Worm (Caenorhabditis elegans) whole organism, L1 larva: ENCODE results near the gene F23H12.3.

ENCODE experiments used
- F16B12.6 ChIP-seq: fragments of 150-350 bp; optimal IDR thresholded peaks from 2 replicates; lab custom pipeline; 2014; ENCODE audit warnings: missing biosample characterization, missing genetic modification characterization
- alr-1 ChIP-seq: fragments of 200-800 bp; sonication (Bioruptor generic); optimal IDR thresholded peaks from 2 replicates; lab custom pipeline; 2018; ENCODE audit warnings: borderline replicate concordance, mild to moderate bottlenecking, missing genetic modification characterization, missing compliant biosample characterization
- aly-2 ChIP-seq: fragments of 150-350 bp; optimal IDR thresholded peaks from 2 replicates; lab custom pipeline; 2014; ENCODE audit warnings: missing biosample characterization, missing genetic modification characterization
- ama-1 ChIP-seq: fragments of 150-350 bp; optimal IDR thresholded peaks from 2 replicates; lab custom pipeline; 2014
- blmp-1 ChIP-seq: fragments of 150-350 bp; optimal IDR thresholded peaks from 2 replicates; lab custom pipeline; 2014; ENCODE audit warnings: missing biosample characterization, missing genetic modification characterization
- ceh-63 ChIP-seq: fragments of 200-800 bp; sonication (Bioruptor generic); optimal IDR thresholded peaks from 2 replicates; lab custom pipeline; 2018; ENCODE audit warnings: mild to moderate bottlenecking, missing genetic modification characterization, missing compliant biosample characterization
- ceh-8 ChIP-seq: fragments of 200-800 bp; sonication (Bioruptor generic); optimal IDR thresholded peaks from 2 replicates; lab custom pipeline; 2018; ENCODE audit warnings: mild to moderate bottlenecking, missing genetic modification characterization, moderate library complexity, missing compliant biosample characterization
- ceh-82 ChIP-seq, 3 experiments: fragments of 150-350 bp in 1 of 3; sonication (generic microtip) in 2 of 3; optimal IDR thresholded peaks; 2 replicates each; lab custom pipeline; 2014 to 2017; ENCODE audit warnings: missing biosample characterization in 3 of 3, missing genetic modification characterization in 3 of 3
- ceh-90 ChIP-seq: sonication (generic microtip); optimal IDR thresholded peaks from 2 replicates; lab custom pipeline; 2016; ENCODE audit warnings: missing genetic modification characterization, missing compliant biosample characterization
- dpl-1 ChIP-seq, 3 experiments: fragments of 150-350 bp in 2 of 3; sonication (generic microtip) in 1 of 3; optimal IDR thresholded peaks; 2 replicates each; lab custom pipeline; 2014 to 2017; ENCODE audit warnings: missing biosample characterization in 3 of 3, missing genetic modification characterization in 3 of 3, missing genetic modification reagents in 3 of 3
- dsc-1 ChIP-seq: sonication (generic microtip); optimal IDR thresholded peaks from 2 replicates; lab custom pipeline; 2016; ENCODE audit warnings: mild to moderate bottlenecking, missing genetic modification characterization, missing compliant biosample characterization
- efl-1 ChIP-seq, 4 experiments: fragments of 150-350 bp; optimal IDR thresholded peaks in 3 of 4; peaks in 1 of 4; 1 replicate in 1 of 4; 2 replicates in 3 of 4; lab custom pipeline; 2014; ENCODE audit warnings: missing biosample characterization in 2 of 4, missing genetic modification characterization in 2 of 4, missing genetic modification reagents in 2 of 4
- egl-27 ChIP-seq, 2 experiments: fragments of 150-350 bp in 1 of 2; sonication (generic microtip); optimal IDR thresholded peaks; 3 replicates each; lab custom pipeline; 2017 to 2018; ENCODE audit warnings: missing biosample characterization in 2 of 2, missing genetic modification characterization in 2 of 2, missing genetic modification reagents in 2 of 2
- elt-2 ChIP-seq: sonication (generic microtip); optimal IDR thresholded peaks from 2 replicates; lab custom pipeline; 2016; ENCODE audit warnings: missing genetic modification characterization, mild to moderate bottlenecking, inconsistent platforms, missing compliant biosample characterization, missing genetic modification reagents
- elt-3 ChIP-seq, 6 experiments: fragments of 150-350 bp in 1 of 6; sonication (generic microtip); optimal IDR thresholded peaks; 2 replicates each; lab custom pipeline; 2017 to 2018; ENCODE audit warnings: missing biosample characterization in 6 of 6, missing genetic modification characterization in 6 of 6, inconsistent platforms in 1 of 6
- ets-5 ChIP-seq: fragments of 200-800 bp; sonication (Bioruptor generic); IDR thresholded peaks from 2 replicates; pipeline ENCODE4 v1.3.6; 2022; ENCODE audit warnings: missing genetic modification characterization, missing compliant biosample characterization
- fkh-8 ChIP-seq: sonication (generic microtip); optimal IDR thresholded peaks from 2 replicates; lab custom pipeline; 2016; ENCODE audit warnings: mild to moderate bottlenecking, missing genetic modification characterization, missing compliant biosample characterization
- grh-1 ChIP-seq: fragments of 200-800 bp; sonication (Bioruptor generic); IDR thresholded peaks from 2 replicates; pipeline ENCODE4 v1.3.6; 2022; ENCODE audit warnings: missing genetic modification reagents, missing genetic modification characterization, missing compliant biosample characterization
- hlh-17 ChIP-seq: fragments of 200-800 bp; sonication (Bioruptor generic); optimal IDR thresholded peaks from 2 replicates; lab custom pipeline; 2018; ENCODE audit warnings: missing genetic modification characterization, mild to moderate bottlenecking, missing compliant biosample characterization, moderate library complexity, borderline replicate concordance
- hlh-4 ChIP-seq: sonication (generic microtip); optimal IDR thresholded peaks from 2 replicates; lab custom pipeline; 2016; ENCODE audit warnings: mild to moderate bottlenecking, missing genetic modification characterization, missing compliant biosample characterization
- irx-1 ChIP-seq: sonication (generic microtip); optimal IDR thresholded peaks from 2 replicates; lab custom pipeline; 2016; ENCODE audit warnings: missing genetic modification characterization, missing compliant biosample characterization
- isw-1 ChIP-seq: fragments of 200-800 bp; sonication (Bioruptor generic); IDR thresholded peaks from 2 replicates; pipeline ENCODE4 v1.3.6; 2022; ENCODE audit warnings: missing genetic modification characterization, missing compliant biosample characterization
- jun-1 ChIP-seq: fragments of 150-350 bp; optimal IDR thresholded peaks from 2 replicates; lab custom pipeline; 2014; ENCODE audit warnings: missing biosample characterization, missing genetic modification reagents, missing genetic modification characterization
- lin-15B ChIP-seq: fragments of 150-350 bp; sonication (generic microtip); optimal IDR thresholded peaks from 3 replicates; lab custom pipeline; 2014; ENCODE audit warnings: missing biosample characterization, missing genetic modification characterization
- lin-35 ChIP-seq, 2 experiments: fragments of 150-350 bp; optimal IDR thresholded peaks; 2 replicates each; lab custom pipeline; 2014; ENCODE audit warnings: missing biosample characterization in 2 of 2, missing genetic modification characterization in 2 of 2, missing genetic modification reagents in 2 of 2
- lin-39 ChIP-seq: fragments of 150-350 bp; optimal IDR thresholded peaks from 2 replicates; lab custom pipeline; 2014; ENCODE audit warnings: missing biosample characterization, missing genetic modification reagents, missing genetic modification characterization
- lsy-2 ChIP-seq, 2 experiments: fragments of 150-350 bp; optimal IDR thresholded peaks; 2 replicates each; lab custom pipeline; 2014; ENCODE audit warnings: missing biosample characterization in 2 of 2, missing genetic modification characterization in 2 of 2
- mab-9 ChIP-seq: fragments of 200-800 bp; sonication (Bioruptor generic); IDR thresholded peaks from 2 replicates; pipeline ENCODE4 v1.3.6; 2022; ENCODE audit warnings: missing genetic modification reagents, missing genetic modification characterization, missing compliant biosample characterization
- mef-2 ChIP-seq: fragments of 150-350 bp; optimal IDR thresholded peaks from 2 replicates; lab custom pipeline; 2014; ENCODE audit warnings: missing biosample characterization, missing genetic modification characterization
- nhr-11 ChIP-seq: fragments of 150-350 bp; optimal IDR thresholded peaks from 2 replicates; lab custom pipeline; 2014; ENCODE audit warnings: missing biosample characterization, missing genetic modification characterization
- nhr-12 ChIP-seq: sonication (generic microtip); optimal IDR thresholded peaks from 2 replicates; lab custom pipeline; 2017; ENCODE audit warnings: missing biosample characterization, missing genetic modification characterization
- nhr-19 ChIP-seq: fragments of 200-800 bp; sonication (Bioruptor generic); conservative IDR thresholded peaks from 2 replicates; pipeline ENCODE4 v1.3.6; 2022; ENCODE audit warnings: missing genetic modification characterization, missing compliant biosample characterization
- nhr-20 ChIP-seq: sonication (generic microtip); optimal IDR thresholded peaks from 2 replicates; lab custom pipeline; 2016; ENCODE audit warnings: mild to moderate bottlenecking, missing genetic modification characterization, missing compliant biosample characterization
- nhr-28 ChIP-seq: fragments of 150-350 bp; optimal IDR thresholded peaks from 2 replicates; lab custom pipeline; 2014; ENCODE audit warnings: missing biosample characterization, missing genetic modification characterization
- nhr-47 ChIP-seq: sonication (generic microtip); optimal IDR thresholded peaks from 2 replicates; lab custom pipeline; 2016; ENCODE audit warnings: mild to moderate bottlenecking, missing genetic modification characterization, moderate library complexity, missing compliant biosample characterization
- nhr-71 ChIP-seq: sonication (generic microtip); optimal IDR thresholded peaks from 2 replicates; lab custom pipeline; 2016; ENCODE audit warnings: mild to moderate bottlenecking, missing genetic modification characterization, moderate library complexity, missing compliant biosample characterization
- nhr-76 ChIP-seq: sonication (generic microtip); optimal IDR thresholded peaks from 2 replicates; lab custom pipeline; 2017; ENCODE audit warnings: missing biosample characterization, missing genetic modification characterization
- nhr-77 ChIP-seq: fragments of 150-350 bp; optimal IDR thresholded peaks from 2 replicates; lab custom pipeline; 2014; ENCODE audit warnings: missing biosample characterization, missing genetic modification characterization
- nhr-84 ChIP-seq: sonication (generic microtip); optimal IDR thresholded peaks from 2 replicates; lab custom pipeline; 2017; ENCODE audit warnings: missing biosample characterization, missing genetic modification characterization
- nhr-90 ChIP-seq: sonication (generic microtip); optimal IDR thresholded peaks from 2 replicates; lab custom pipeline; 2016; ENCODE audit warnings: mild to moderate bottlenecking, missing genetic modification characterization, missing compliant biosample characterization; ENCODE audit not compliant: poor library complexity
- pag-3 ChIP-seq: sonication (generic microtip); optimal IDR thresholded peaks from 2 replicates; lab custom pipeline; 2017; ENCODE audit warnings: missing genetic modification characterization, mild to moderate bottlenecking, missing compliant biosample characterization, antibody characterized with exemption, borderline replicate concordance; ENCODE audit not compliant: insufficient read depth
- pax-3 ChIP-seq: fragments of 200-800 bp; sonication (Bioruptor generic); optimal IDR thresholded peaks from 2 replicates; lab custom pipeline; 2018; ENCODE audit warnings: mild to moderate bottlenecking, missing genetic modification characterization, moderate library complexity, missing compliant biosample characterization
- rnt-1 ChIP-seq: sonication (generic microtip); optimal IDR thresholded peaks from 2 replicates; lab custom pipeline; 2016; ENCODE audit warnings: mild to moderate bottlenecking, missing genetic modification characterization, moderate library complexity, missing compliant biosample characterization
- skn-1 ChIP-seq: fragments of 150-350 bp; optimal IDR thresholded peaks from 2 replicates; lab custom pipeline; 2014; ENCODE audit warnings: missing biosample characterization, missing genetic modification characterization
- sptf-1 ChIP-seq: fragments of 150-350 bp; optimal IDR thresholded peaks from 2 replicates; lab custom pipeline; 2014; ENCODE audit warnings: missing biosample characterization, missing genetic modification characterization
- sup-37 ChIP-seq: fragments of 200-800 bp; sonication (Bioruptor generic); optimal IDR thresholded peaks from 2 replicates; lab custom pipeline; 2018; ENCODE audit warnings: mild to moderate bottlenecking, missing genetic modification characterization, missing compliant biosample characterization
- tbx-2 ChIP-seq: sonication (generic microtip); optimal IDR thresholded peaks from 2 replicates; lab custom pipeline; 2016; ENCODE audit warnings: missing genetic modification characterization, missing compliant biosample characterization
- unc-62 ChIP-seq: fragments of 150-350 bp; optimal IDR thresholded peaks from 2 replicates; lab custom pipeline; 2014; ENCODE audit warnings: missing biosample characterization, missing genetic modification reagents, missing genetic modification characterization
- unc-98 ChIP-seq: fragments of 200-800 bp; sonication (Bioruptor generic); IDR thresholded peaks from 2 replicates; pipeline ENCODE4 v1.3.6; 2022; ENCODE audit warnings: missing genetic modification characterization, missing compliant biosample characterization
- zip-4 ChIP-seq: fragments of 200-800 bp; sonication (Bioruptor generic); optimal IDR thresholded peaks from 2 replicates; lab custom pipeline; 2018; ENCODE audit warnings: mild to moderate bottlenecking, missing genetic modification characterization, moderate library complexity, missing compliant biosample characterization
- ztf-4 ChIP-seq: fragments of 150-350 bp; optimal IDR thresholded peaks from 2 replicates; lab custom pipeline; 2014; ENCODE audit warnings: missing biosample characterization, missing genetic modification characterization

The F23H12.3 gene

ce11 chrV:12300780-12301460 is 44.0 kb upstream of the F23H12.3 start:
- TF ChIP-seq ama-1 (no peak), skn-1 (tag; lab: Kevin White, UChicago) (no peak), nhr-11 (no peak), tbx-2 (tag; lab: Kevin White, UChicago) (peak; percentile 50), grh-1 (no peak), isw-1 (GFP tag; lab: Robert Waterston, UW) (no peak), lin-39 (tag; lab: Kevin White, UChicago) (no peak), nhr-20 (peak; percentile 52), nhr-47 (tag; lab: Kevin White, UChicago) (no peak), ceh-8 (GFP tag; lab: Kevin White, UChicago) (no peak), nhr-77 (tag; lab: Kevin White, UChicago) (no peak), F16B12.6 (tag; lab: Kevin White, UChicago) (no peak), alr-1 (tag; lab: Kevin White, UChicago) (no peak), lin-15B (no peak), pag-3 (tag; lab: Kevin White, UChicago) (no peak), lin-35 (GFP tag; optimal IDR thresholded peaks at IDR 0.05; lab: Kevin White, UChicago) (peak in 1 of 2 experiments; percentile 60), ceh-82 (tag; optimal IDR thresholded peaks at IDR 0.05; lab: Kevin White, UChicago) (no peak), pax-3 (tag; lab: Kevin White, UChicago) (peak; percentile 11), sup-37 (no peak), lsy-2 (tag; optimal IDR thresholded peaks at IDR 0.05; lab: Kevin White, UChicago) (peak; percentile 24 to 53), aly-2 (tag; lab: Kevin White, UChicago) (no peak), sptf-1 (tag; lab: Kevin White, UChicago) (no peak), mef-2 (tag; lab: Kevin White, UChicago) (no peak), ceh-90 (tag; lab: Kevin White, UChicago) (no peak), hlh-4 (tag; lab: Kevin White, UChicago) (no peak), nhr-76 (tag; lab: Kevin White, UChicago) (no peak), nhr-84 (no peak), ceh-63 (GFP tag; lab: Kevin White, UChicago) (no peak), nhr-12 (tag; lab: Kevin White, UChicago) (no peak), nhr-28 (no peak), blmp-1 (peak; percentile 24), dsc-1 (tag; lab: Kevin White, UChicago) (no peak), elt-2 (tag; lab: Kevin White, UChicago) (peak; percentile 62), ztf-4 (tag; lab: Kevin White, UChicago) (no peak), nhr-90 (peak; percentile 57), egl-27 (tag; optimal IDR thresholded peaks at IDR 0.05; lab: Kevin White, UChicago) (no peak), nhr-19 (GFP tag; lab: Robert Waterston, UW) (peak; percentile 22; the same call in 1 of the 2 replicates), ets-5 (GFP tag; lab: Robert Waterston, UW) (no peak), unc-98 (GFP tag; lab: Robert Waterston, UW) (no peak), mab-9 (GFP tag; lab: Robert Waterston, UW) (no peak), irx-1 (peak; percentile 77), efl-1 (optimal IDR thresholded peaks at IDR 0.05; lab: Kevin White, UChicago) (no peak), efl-1 (GFP tag; optimal IDR thresholded peaks at IDR 0.05 in 1 of 2; lab: Kevin White, UChicago) (peak in 1 of 2 experiments; percentile 89), nhr-71 (tag; lab: Kevin White, UChicago) (peak; percentile 61), unc-62 (GFP tag; lab: Kevin White, UChicago) (no peak), hlh-17 (GFP tag; lab: Kevin White, UChicago) (no peak), elt-3 (tag; optimal IDR thresholded peaks at IDR 0.05; lab: Kevin White, UChicago) (peak in 2 of 6 experiments; percentile 19 to 37), fkh-8 (tag; lab: Kevin White, UChicago) (no peak), jun-1 (tag; lab: Kevin White, UChicago) (no peak), rnt-1 (tag; lab: Kevin White, UChicago) (no peak), dpl-1 (GFP tag; optimal IDR thresholded peaks at IDR 0.05; lab: Kevin White, UChicago) (peak in 1 of 3 experiments; percentile 31), zip-4 (GFP tag; lab: Kevin White, UChicago) (no peak)
